Worm (Caenorhabditis elegans) whole organism, L1 larva: ENCODE data around the gene ras-1.

Experiments
- aha-1 ChIP-seq: fragments of 150-350 bp; optimal IDR thresholded peaks from 2 replicates; lab custom pipeline; 2014; ENCODE audit warnings: missing biosample characterization, missing genetic modification characterization
- ceh-8 ChIP-seq: fragments of 200-800 bp; sonication (Bioruptor generic); optimal IDR thresholded peaks from 2 replicates; lab custom pipeline; 2018; ENCODE audit warnings: mild to moderate bottlenecking, missing genetic modification characterization, moderate library complexity, missing compliant biosample characterization
- ces-1 ChIP-seq: fragments of 150-350 bp; optimal IDR thresholded peaks from 2 replicates; lab custom pipeline; 2014; ENCODE audit warnings: missing biosample characterization, missing genetic modification reagents, missing genetic modification characterization
- dpl-1 ChIP-seq, 3 experiments: fragments of 150-350 bp in 2 of 3; sonication (generic microtip) in 1 of 3; optimal IDR thresholded peaks; 2 replicates each; lab custom pipeline; 2014 to 2017; ENCODE audit warnings: missing biosample characterization in 3 of 3, missing genetic modification characterization in 3 of 3, missing genetic modification reagents in 3 of 3
- dsc-1 ChIP-seq: sonication (generic microtip); optimal IDR thresholded peaks from 2 replicates; lab custom pipeline; 2016; ENCODE audit warnings: mild to moderate bottlenecking, missing genetic modification characterization, missing compliant biosample characterization
- efl-1 ChIP-seq, 4 experiments: fragments of 150-350 bp; optimal IDR thresholded peaks in 3 of 4; peaks in 1 of 4; 1 replicate in 1 of 4; 2 replicates in 3 of 4; lab custom pipeline; 2014; ENCODE audit warnings: missing biosample characterization in 2 of 4, missing genetic modification characterization in 2 of 4, missing genetic modification reagents in 2 of 4
- efl-3 ChIP-seq: fragments of 200-800 bp; sonication (Bioruptor generic); optimal IDR thresholded peaks from 2 replicates; lab custom pipeline; 2018; ENCODE audit warnings: mild to moderate bottlenecking, missing genetic modification characterization, missing compliant biosample characterization
- ets-5 ChIP-seq: fragments of 200-800 bp; sonication (Bioruptor generic); IDR thresholded peaks from 2 replicates; pipeline ENCODE4 v1.3.6; 2022; ENCODE audit warnings: missing genetic modification characterization, missing compliant biosample characterization
- fkh-4 ChIP-seq: sonication (generic microtip); optimal IDR thresholded peaks from 2 replicates; lab custom pipeline; 2016; ENCODE audit warnings: missing compliant biosample characterization, missing genetic modification characterization, borderline replicate concordance
- hlh-4 ChIP-seq: sonication (generic microtip); optimal IDR thresholded peaks from 2 replicates; lab custom pipeline; 2016; ENCODE audit warnings: mild to moderate bottlenecking, missing genetic modification characterization, missing compliant biosample characterization
- lin-14 ChIP-seq: fragments of 200-800 bp; sonication (Bioruptor generic); optimal IDR thresholded peaks from 2 replicates; lab custom pipeline; 2018; ENCODE audit warnings: mild to moderate bottlenecking, missing genetic modification characterization, moderate library complexity, missing compliant biosample characterization
- lin-15B ChIP-seq: fragments of 150-350 bp; sonication (generic microtip); optimal IDR thresholded peaks from 3 replicates; lab custom pipeline; 2014; ENCODE audit warnings: missing biosample characterization, missing genetic modification characterization
- lin-35 ChIP-seq, 2 experiments: fragments of 150-350 bp; optimal IDR thresholded peaks; 2 replicates each; lab custom pipeline; 2014; ENCODE audit warnings: missing biosample characterization in 2 of 2, missing genetic modification characterization in 2 of 2, missing genetic modification reagents in 2 of 2
- lir-3 ChIP-seq: sonication (generic microtip); optimal IDR thresholded peaks from 2 replicates; lab custom pipeline; 2016; ENCODE audit warnings: mild to moderate bottlenecking, missing genetic modification characterization, moderate library complexity, missing compliant biosample characterization; ENCODE audit not compliant: poor library complexity
- mef-2 ChIP-seq: fragments of 150-350 bp; optimal IDR thresholded peaks from 2 replicates; lab custom pipeline; 2014; ENCODE audit warnings: missing biosample characterization, missing genetic modification characterization
- mep-1 ChIP-seq: fragments of 150-350 bp; optimal IDR thresholded peaks from 2 replicates; lab custom pipeline; 2014; ENCODE audit warnings: missing biosample characterization, missing genetic modification characterization
- nhr-20 ChIP-seq: sonication (generic microtip); optimal IDR thresholded peaks from 2 replicates; lab custom pipeline; 2016; ENCODE audit warnings: mild to moderate bottlenecking, missing genetic modification characterization, missing compliant biosample characterization
- nhr-237 ChIP-seq: fragments of 150-350 bp; optimal IDR thresholded peaks from 2 replicates; lab custom pipeline; 2014; ENCODE audit warnings: missing biosample characterization, missing genetic modification characterization
- nhr-28 ChIP-seq: fragments of 150-350 bp; optimal IDR thresholded peaks from 2 replicates; lab custom pipeline; 2014; ENCODE audit warnings: missing biosample characterization, missing genetic modification characterization
- nhr-47 ChIP-seq: sonication (generic microtip); optimal IDR thresholded peaks from 2 replicates; lab custom pipeline; 2016; ENCODE audit warnings: mild to moderate bottlenecking, missing genetic modification characterization, moderate library complexity, missing compliant biosample characterization
- nhr-71 ChIP-seq: sonication (generic microtip); optimal IDR thresholded peaks from 2 replicates; lab custom pipeline; 2016; ENCODE audit warnings: mild to moderate bottlenecking, missing genetic modification characterization, moderate library complexity, missing compliant biosample characterization
- nhr-76 ChIP-seq: sonication (generic microtip); optimal IDR thresholded peaks from 2 replicates; lab custom pipeline; 2017; ENCODE audit warnings: missing biosample characterization, missing genetic modification characterization
- nhr-77 ChIP-seq: fragments of 150-350 bp; optimal IDR thresholded peaks from 2 replicates; lab custom pipeline; 2014; ENCODE audit warnings: missing biosample characterization, missing genetic modification characterization
- nhr-85 ChIP-seq: sonication (generic microtip); peaks from one replicate; lab custom pipeline; 2016; ENCODE audit warnings: missing genetic modification characterization, inconsistent platforms, missing compliant biosample characterization
- pqm-1 ChIP-seq: sonication (generic microtip); optimal IDR thresholded peaks from 3 replicates; lab custom pipeline; 2017; ENCODE audit warnings: missing biosample characterization, missing genetic modification characterization
- rnt-1 ChIP-seq: sonication (generic microtip); optimal IDR thresholded peaks from 2 replicates; lab custom pipeline; 2016; ENCODE audit warnings: mild to moderate bottlenecking, missing genetic modification characterization, moderate library complexity, missing compliant biosample characterization
- skn-1 ChIP-seq: fragments of 150-350 bp; optimal IDR thresholded peaks from 2 replicates; lab custom pipeline; 2014; ENCODE audit warnings: missing biosample characterization, missing genetic modification characterization
- snpc-4 ChIP-seq: fragments of 150-350 bp; optimal IDR thresholded peaks from 2 replicates; lab custom pipeline; 2014; ENCODE audit warnings: missing biosample characterization, missing genetic modification characterization
- snu-23 ChIP-seq: sonication (generic microtip); optimal IDR thresholded peaks from 2 replicates; lab custom pipeline; 2016; ENCODE audit warnings: missing genetic modification characterization, missing compliant biosample characterization
- sox-4 ChIP-seq: sonication (generic microtip); optimal IDR thresholded peaks from 2 replicates; lab custom pipeline; 2016; ENCODE audit warnings: missing genetic modification characterization, missing compliant biosample characterization
- sptf-1 ChIP-seq: fragments of 150-350 bp; optimal IDR thresholded peaks from 2 replicates; lab custom pipeline; 2014; ENCODE audit warnings: missing biosample characterization, missing genetic modification characterization
- sup-37 ChIP-seq: fragments of 200-800 bp; sonication (Bioruptor generic); optimal IDR thresholded peaks from 2 replicates; lab custom pipeline; 2018; ENCODE audit warnings: mild to moderate bottlenecking, missing genetic modification characterization, missing compliant biosample characterization
- tbx-2 ChIP-seq: sonication (generic microtip); optimal IDR thresholded peaks from 2 replicates; lab custom pipeline; 2016; ENCODE audit warnings: missing genetic modification characterization, missing compliant biosample characterization
- unc-98 ChIP-seq: fragments of 200-800 bp; sonication (Bioruptor generic); IDR thresholded peaks from 2 replicates; pipeline ENCODE4 v1.3.6; 2022; ENCODE audit warnings: missing genetic modification characterization, missing compliant biosample characterization
- xbp-1 ChIP-seq: sonication (generic microtip); optimal IDR thresholded peaks from 2 replicates; lab custom pipeline; 2016; ENCODE audit warnings: missing genetic modification characterization, missing compliant biosample characterization
- zag-1 ChIP-seq: fragments of 150-350 bp; optimal IDR thresholded peaks from 2 replicates; lab custom pipeline; 2014; ENCODE audit warnings: missing biosample characterization, missing genetic modification characterization
- zip-4 ChIP-seq: fragments of 200-800 bp; sonication (Bioruptor generic); optimal IDR thresholded peaks from 2 replicates; lab custom pipeline; 2018; ENCODE audit warnings: mild to moderate bottlenecking, missing genetic modification characterization, moderate library complexity, missing compliant biosample characterization

Gene ras-1

ce11 chrII:12349866-12350265, 2.2 kb downstream of the ras-1 start:
- TF ChIP-seq zag-1, result no peak
- TF ChIP-seq snpc-4 (tag; lab: Kevin White, UChicago), result no peak
- peak in 1 of 2 experiments; percentile 33 for TF ChIP-seq lin-35 (GFP tag; optimal IDR thresholded peaks at IDR 0.05; lab: Kevin White, UChicago)
- no peak for TF ChIP-seq efl-3 (GFP tag; lab: Kevin White, UChicago)
- TF ChIP-seq skn-1 (tag; lab: Kevin White, UChicago), result no peak
- no peak for TF ChIP-seq sptf-1 (tag; lab: Kevin White, UChicago)
- no peak for TF ChIP-seq zip-4 (GFP tag; lab: Kevin White, UChicago)
- TF ChIP-seq nhr-20, result peak; percentile 7
- no peak for TF ChIP-seq sox-4 (tag; lab: Kevin White, UChicago)
- TF ChIP-seq nhr-77 (tag; lab: Kevin White, UChicago), result peak; percentile 44
- TF ChIP-seq sup-37 (GFP tag; lab: Kevin White, UChicago), result peak; percentile 39
- TF ChIP-seq unc-98 (GFP tag; lab: Robert Waterston, UW), result no peak
- TF ChIP-seq nhr-85 (tag; lab: Kevin White, UChicago), result no peak
- TF ChIP-seq ces-1, result no peak
- TF ChIP-seq lin-14 (GFP tag; lab: Kevin White, UChicago), result peak; percentile 37
- TF ChIP-seq mep-1 (tag; lab: Kevin White, UChicago), result no peak
- no peak for TF ChIP-seq pqm-1 (tag; lab: Kevin White, UChicago)
- TF ChIP-seq mef-2 (tag; lab: Kevin White, UChicago), result no peak
- no peak for TF ChIP-seq dpl-1 (GFP tag; optimal IDR thresholded peaks at IDR 0.05; lab: Kevin White, UChicago)
- TF ChIP-seq xbp-1 (tag; lab: Kevin White, UChicago), result no peak
- no peak for TF ChIP-seq nhr-76 (tag; lab: Kevin White, UChicago)
- TF ChIP-seq, all 84 proteins: peak for 5

DNA sequence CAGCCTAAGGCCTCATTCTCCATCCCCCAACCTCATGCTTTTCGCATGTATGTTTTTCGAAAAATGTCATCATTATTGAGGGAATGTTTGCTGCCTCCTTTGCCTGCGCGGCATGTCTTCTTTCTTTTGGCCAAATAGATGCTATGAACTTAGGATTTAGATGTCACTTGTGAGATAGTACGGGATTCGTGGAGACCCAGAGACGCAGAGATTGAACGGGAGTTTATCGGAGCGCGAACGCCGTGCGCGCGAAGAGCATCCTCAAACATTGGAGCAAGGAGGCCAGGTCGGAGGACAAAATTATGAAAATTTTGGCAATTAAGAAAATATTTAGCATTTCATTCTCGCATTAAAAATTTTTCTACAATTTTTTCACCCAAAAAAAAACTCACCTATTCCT, 3.1 kb downstream of the ras-1 start:
- no peak for TF ChIP-seq nhr-28 (tag; lab: Kevin White, UChicago)
- TF ChIP-seq lin-14 (GFP tag; lab: Kevin White, UChicago), result peak; percentile 14
- no peak for TF ChIP-seq lin-15B (tag; lab: Kevin White, UChicago)
- TF ChIP-seq hlh-4 (tag; lab: Kevin White, UChicago), result no peak

DNA sequence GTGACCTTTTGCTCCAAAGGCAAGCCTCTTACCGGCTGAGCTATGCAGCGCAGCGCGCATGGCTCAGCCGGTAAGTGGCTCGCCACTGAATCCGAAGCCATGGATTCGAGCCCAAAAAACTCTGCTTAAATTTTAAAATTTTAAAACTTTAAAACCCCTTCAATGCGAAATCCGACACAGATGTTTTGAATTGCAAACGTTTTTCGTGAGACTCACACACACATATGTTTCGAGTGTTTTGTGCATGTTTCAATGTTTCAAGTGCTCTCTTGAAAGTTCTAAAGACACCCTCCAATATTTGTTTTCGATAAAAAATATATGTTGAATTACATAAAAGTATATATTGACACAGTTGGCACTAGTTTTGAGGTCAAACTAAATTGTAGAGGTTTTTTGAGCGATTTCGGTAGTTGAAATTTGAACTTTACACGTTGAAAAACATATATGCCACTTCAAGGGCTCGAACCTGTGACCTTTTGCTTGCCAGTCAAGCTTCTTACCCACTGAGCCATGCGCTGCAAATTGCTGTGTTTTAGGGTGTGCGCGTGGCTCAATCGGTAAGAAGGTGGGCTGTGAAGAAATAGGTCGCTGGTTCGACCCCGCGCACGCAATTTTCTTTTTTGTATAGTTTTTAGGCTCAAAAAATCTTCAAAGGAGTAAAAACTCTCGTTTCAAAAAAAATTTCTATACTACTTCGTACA, 5.6 kb downstream of the ras-1 start:
- TF ChIP-seq nhr-47 (no peak), efl-1 (optimal IDR thresholded peaks at IDR 0.05; lab: Kevin White, UChicago) (no peak), efl-1 (GFP tag; optimal IDR thresholded peaks at IDR 0.05 in 1 of 2; lab: Kevin White, UChicago) (peak in 1 of 2 experiments; percentile 83), dsc-1 (tag; lab: Kevin White, UChicago) (peak; percentile 82), fkh-4 (tag; lab: Kevin White, UChicago) (peak; percentile 74), nhr-237 (tag; lab: Kevin White, UChicago) (no peak), lir-3 (tag; lab: Kevin White, UChicago) (peak; percentile 19), lin-14 (GFP tag; lab: Kevin White, UChicago) (peak; percentile 7), ets-5 (GFP tag; lab: Robert Waterston, UW) (0 out of 2 replicates have a peak, but pooled peaks have one; percentile 59)
- TF ChIP-seq, all 84 proteins: peak for 6

DNA sequence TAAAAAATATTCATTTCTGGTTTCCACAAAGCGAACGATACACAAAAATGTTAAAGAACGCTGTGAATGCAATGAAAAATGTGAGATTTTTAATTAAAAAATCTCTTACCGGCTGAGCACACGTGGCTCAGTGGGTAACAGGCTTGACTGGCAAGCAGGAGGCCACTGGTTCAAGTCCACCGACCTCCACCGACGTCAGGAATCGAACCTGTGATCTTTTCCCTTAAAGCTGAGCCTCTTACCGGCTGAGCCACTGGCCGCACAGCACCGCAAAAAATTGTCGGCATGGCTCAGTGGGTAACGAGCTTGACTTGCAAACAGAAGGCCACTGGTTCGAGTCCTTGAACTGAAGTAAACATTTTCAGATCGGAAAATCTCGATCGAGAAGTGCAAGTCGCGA, 7.3 kb downstream of the ras-1 start, which contains the start of gene C44C11.6:
Gene C44C11.6, plus strand, starts transcription at position 23 of the 400 bp plus-strand sequence.
- TF ChIP-seq tbx-2 (tag; lab: Kevin White, UChicago), result no peak
- TF ChIP-seq rnt-1, result peak; percentile 23
- TF ChIP-seq aha-1 (tag; lab: Kevin White, UChicago), result no peak
- no peak for TF ChIP-seq snu-23 (GFP tag; lab: Kevin White, UChicago)
- TF ChIP-seq ceh-8 (GFP tag; lab: Kevin White, UChicago), result no peak
- TF ChIP-seq nhr-71 (tag; lab: Kevin White, UChicago), result peak; percentile 23
- TF ChIP-seq, all 84 proteins: peak for 2
